In the genomic region with DNA sequence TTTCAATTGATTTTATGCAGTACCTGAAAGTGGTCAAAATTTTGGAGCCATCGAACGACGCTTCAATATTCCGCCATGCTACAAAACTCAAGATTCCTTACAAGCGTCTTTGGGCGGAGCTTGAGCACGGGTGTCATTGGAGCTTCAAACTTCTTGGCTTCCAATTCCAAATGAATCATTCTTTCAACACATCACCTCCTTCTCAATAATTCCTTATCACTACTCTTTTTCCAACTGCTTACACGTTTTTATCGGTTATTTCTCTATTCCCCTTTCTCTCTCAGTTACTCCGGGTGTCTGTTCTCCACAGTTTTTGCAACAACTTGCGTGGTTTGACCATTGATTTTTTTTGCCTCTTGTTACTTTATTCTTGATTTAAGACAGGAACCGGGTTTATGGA, we compare ENCODE assay signal across 6 worm cellular contexts.
TF ChIP-seq lines count a peak whose summit lies in the region.

A gene (plus strand): TSS at position 258 of the 400 bp plus-strand sequence.

TF ChIP-seq in whole organism, L1 larva, 84 proteins besides CTCF, POLR2A, EP300 and RAD21:
- no peak for TF ChIP-seq irx-1 (tag; optimal IDR thresholded peaks at IDR 0.05; lab: Kevin White, UChicago)
- TF ChIP-seq efl-1 (optimal IDR thresholded peaks at IDR 0.05; lab: Kevin White, UChicago) = no peak
- TF ChIP-seq efl-1 (GFP tag; optimal IDR thresholded peaks at IDR 0.05 in 1 of 2; lab: Kevin White, UChicago) = peak in 1 of 2 experiments; percentile 56
- peak; percentile 45 for TF ChIP-seq nhr-85 (tag; lab: Kevin White, UChicago)

TF ChIP-seq in whole organism, L2 larva, 48 proteins besides CTCF, POLR2A, EP300 and RAD21:
- TF ChIP-seq fos-1 (tag; optimal IDR thresholded peaks at IDR 0.05; lab: Kevin White, UChicago) (peak; percentile 87), crh-2 (tag; optimal IDR thresholded peaks at IDR 0.05; lab: Kevin White, UChicago) (peak; percentile 27), Y55F3AM.14 (GFP tag; optimal IDR thresholded peaks at IDR 0.05; lab: Kevin White, UChicago) (no peak)

TF ChIP-seq in whole organism, L3 larva, 47 proteins besides CTCF, POLR2A, EP300 and RAD21:
- TF ChIP-seq elt-1 (tag; optimal IDR thresholded peaks at IDR 0.05; lab: Kevin White, UChicago) (no peak), elt-2 (tag; optimal IDR thresholded peaks at IDR 0.05; lab: Kevin White, UChicago) (peak; percentile 70), pqm-1 (tag; optimal IDR thresholded peaks at IDR 0.05; lab: Kevin White, UChicago) (peak; percentile 64)

TF ChIP-seq in whole organism, L4 larva, 104 proteins besides CTCF, POLR2A, EP300 and RAD21:
- TF ChIP-seq dmd-6 (GFP tag; IDR thresholded peaks at IDR 0.05; lab: Robert Waterston, UW) = peak; percentile 55
- no peak for TF ChIP-seq nhr-76 (tag; optimal IDR thresholded peaks at IDR 0.05; lab: Kevin White, UChicago)
- TF ChIP-seq mxl-3 (GFP tag; optimal IDR thresholded peaks at IDR 0.05; lab: Kevin White, UChicago) = peak; percentile 31
- no peak for TF ChIP-seq gei-8 (GFP tag; optimal IDR thresholded peaks at IDR 0.05; lab: Kevin White, UChicago)
- TF ChIP-seq daf-16 (GFP tag; optimal IDR thresholded peaks at IDR 0.05; lab: Kevin White, UChicago) = no peak
- peak; percentile 30 for TF ChIP-seq daf-16 (tag; optimal IDR thresholded peaks at IDR 0.05; lab: Kevin White, UChicago)
- TF ChIP-seq aly-2 (tag; optimal IDR thresholded peaks at IDR 0.05; lab: Kevin White, UChicago) = no peak
- peak; percentile 70 for TF ChIP-seq pqm-1 (tag; optimal IDR thresholded peaks at IDR 0.05; lab: Kevin White, UChicago)
TF ChIP-seq in whole organism, L4 larva: peak in this region for 4.

TF ChIP-seq in whole organism, late embryonic, 69 proteins besides CTCF, POLR2A, EP300 and RAD21:
- peak; percentile 26 for TF ChIP-seq elt-2 (tag; optimal IDR thresholded peaks at IDR 0.05; lab: Kevin White, UChicago)
- no peak for TF ChIP-seq pha-2 (tag; optimal IDR thresholded peaks at IDR 0.05; lab: Kevin White, UChicago)

TF ChIP-seq in whole organism, young adult, 124 proteins besides CTCF, POLR2A, EP300 and RAD21:
- TF ChIP-seq nhr-80 (tag; optimal IDR thresholded peaks at IDR 0.05; lab: Kevin White, UChicago) = peak; percentile 80
- no peak for TF ChIP-seq nfya-1 (tag; optimal IDR thresholded peaks at IDR 0.05; lab: Kevin White, UChicago; ENCODE audit: borderline replicate concordance, insufficient read depth)
